Worm (Caenorhabditis elegans): ENCODE results near the gene cal-3.

DNA sequence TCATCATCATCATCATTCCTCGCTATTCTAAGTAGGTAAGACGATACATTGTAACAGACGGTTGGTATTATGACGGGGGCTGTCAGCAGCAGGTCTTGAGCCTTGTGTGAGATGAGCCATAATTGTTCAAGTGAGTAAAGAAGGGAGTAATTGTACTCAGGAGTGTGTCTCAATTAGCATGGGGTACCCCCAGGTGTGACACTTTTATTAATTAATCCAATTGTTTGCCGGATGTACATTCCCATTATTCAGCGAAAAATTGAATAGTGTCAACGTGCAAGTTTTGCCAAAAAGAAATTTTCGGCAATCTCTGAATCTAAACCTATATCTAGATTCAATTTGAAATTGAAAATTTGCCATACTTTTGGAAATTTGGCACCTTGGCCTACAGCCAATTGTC is 14.0 kb upstream of the cal-3 start:
- TF ChIP-seq K09A11.1 (tag; optimal IDR thresholded peaks at IDR 0.05; ENCODE audit: insufficient read depth) (no peak), ama-1 (optimal IDR thresholded peaks at IDR 0.05) (no peak), dve-1 (tag; optimal IDR thresholded peaks at IDR 0.05) (no peak), dmd-4 (tag; optimal IDR thresholded peaks at IDR 0.05; ENCODE audit: borderline replicate concordance) (no peak)

Measured in whole organism, late embryonic.